Fruit fly (Drosophila melanogaster) whole organism, embryonic: ENCODE measurements around the gene MAPk-Ak2.
A peak's percentile ranks its signal among the peaks of the same experiment; 100 is the strongest.

Source experiments
- CG11560 ChIP-seq: fragments of 200-800 bp; sonication (Bioruptor generic); IDR thresholded peaks from 3 replicates; pipeline ENCODE4 v1.3.6; 2022; ENCODE audit warnings: missing biosample characterization, missing genetic modification characterization
- CG13894 ChIP-seq: fragments of 200-800 bp; sonication (Bioruptor generic); optimal IDR thresholded peaks from 3 replicates; lab custom pipeline; 2018; ENCODE audit warnings: missing biosample characterization, mild to moderate bottlenecking, missing genetic modification characterization, moderate library complexity
- CG15011 ChIP-seq: fragments of 200-800 bp; sonication (Bioruptor generic); optimal IDR thresholded peaks from 3 replicates; lab custom pipeline; 2018; ENCODE audit warnings: missing biosample characterization, mild to moderate bottlenecking, missing genetic modification characterization
- CG15479 ChIP-seq: fragments of 200-800 bp; sonication (Bioruptor generic); optimal IDR thresholded peaks from 3 replicates; lab custom pipeline; 2019; ENCODE audit warnings: missing biosample characterization, mild to moderate bottlenecking, missing genetic modification characterization, moderate library complexity
- CG15601 ChIP-seq: fragments of 200-800 bp; sonication (Bioruptor generic); optimal IDR thresholded peaks from 3 replicates; lab custom pipeline; 2019; ENCODE audit warnings: missing biosample characterization, mild to moderate bottlenecking, missing genetic modification characterization, moderate library complexity
- CG17186 ChIP-seq: fragments of 200-800 bp; sonication (Bioruptor generic); optimal IDR thresholded peaks from 3 replicates; lab custom pipeline; 2017; ENCODE audit warnings: missing biosample characterization, missing genetic modification reagents, missing genetic modification characterization
- CG17912 ChIP-seq: fragments of 200-800 bp; sonication (Bioruptor generic); optimal IDR thresholded peaks from 2 replicates; lab custom pipeline; 2018; ENCODE audit warnings: missing biosample characterization, mild to moderate bottlenecking, missing genetic modification characterization
- CG1792 ChIP-seq: fragments of 200-800 bp; sonication (Bioruptor generic); optimal IDR thresholded peaks from 2 replicates; lab custom pipeline; 2016; ENCODE audit warnings: missing biosample characterization, missing genetic modification characterization
- CG18011 ChIP-seq: fragments of 200-800 bp; sonication (Bioruptor generic); optimal IDR thresholded peaks from 2 replicates; lab custom pipeline; 2017; ENCODE audit warnings: missing biosample characterization, missing genetic modification characterization, mild to moderate bottlenecking, moderate library complexity, missing genotype
- CG2889 ChIP-seq: fragments of 200-800 bp; sonication (Bioruptor generic); IDR thresholded peaks from 3 replicates; pipeline ENCODE4 v1.3.6; 2022; ENCODE audit warnings: missing biosample characterization, missing genetic modification characterization
- CG3838 ChIP-seq: fragments of 200-800 bp; sonication (Bioruptor generic); optimal IDR thresholded peaks from 3 replicates; lab custom pipeline; 2016; ENCODE audit warnings: missing biosample characterization, missing genetic modification characterization
- CG3847 ChIP-seq: fragments of 200-800 bp; sonication (Bioruptor generic); IDR thresholded peaks from 2 replicates; pipeline ENCODE4 v1.3.6; 2022; ENCODE audit warnings: missing biosample characterization, missing genetic modification characterization
- CG42726 ChIP-seq: fragments of 200-800 bp; sonication (Bioruptor generic); IDR thresholded peaks from 2 replicates; pipeline ENCODE4 v1.3.6; 2022; ENCODE audit warnings: missing biosample characterization, missing genetic modification characterization; ENCODE audit not compliant: partially characterized antibody
- CG4282 ChIP-seq: fragments of 200-800 bp; sonication (Bioruptor generic); optimal IDR thresholded peaks from 2 replicates; lab custom pipeline; 2016; ENCODE audit warnings: missing biosample characterization, missing genetic modification characterization
- CG5953 ChIP-seq: fragments of 200-800 bp; sonication (Bioruptor generic); IDR thresholded peaks from 2 replicates; pipeline ENCODE4 v1.3.6; 2022; ENCODE audit warnings: missing biosample characterization, missing genetic modification characterization
- CG6175 ChIP-seq: fragments of 200-800 bp; sonication (Bioruptor generic); IDR thresholded peaks from 3 replicates; pipeline ENCODE4 v1.3.6; 2022; ENCODE audit warnings: missing biosample characterization, missing genetic modification characterization
- CG6654 ChIP-seq: fragments of 200-800 bp; sonication (Bioruptor generic); optimal IDR thresholded peaks from 2 replicates; lab custom pipeline; 2017; ENCODE audit warnings: missing biosample characterization, mild to moderate bottlenecking, missing genetic modification characterization
- CG6689 ChIP-seq: fragments of 200-800 bp; sonication (Bioruptor generic); IDR thresholded peaks from 2 replicates; pipeline ENCODE4 v1.3.6; 2022; ENCODE audit warnings: missing biosample characterization, missing genetic modification characterization
- CG7357 ChIP-seq: fragments of 200-800 bp; sonication (Bioruptor generic); IDR thresholded peaks from 3 replicates; pipeline ENCODE4 v1.3.6; 2022; ENCODE audit warnings: missing biosample characterization, missing genetic modification characterization
- CG8290 ChIP-seq, 3 experiments: fragments of 200-800 bp; sonication (Bioruptor generic); optimal IDR thresholded peaks; 2 replicates each; lab custom pipeline; 2016 to 2019; ENCODE audit warnings: missing biosample characterization in 3 of 3, missing genetic modification characterization in 3 of 3, mild to moderate bottlenecking in 2 of 3, moderate library complexity in 1 of 3
- CG8388 ChIP-seq: fragments of 200-800 bp; sonication (Bioruptor generic); optimal IDR thresholded peaks from 2 replicates; lab custom pipeline; 2019; ENCODE audit warnings: missing biosample characterization, mild to moderate bottlenecking, missing genetic modification characterization, moderate library complexity
- CG8478 ChIP-seq: fragments of >200 bp; optimal IDR thresholded peaks from 2 replicates; lab custom pipeline; 2018
- CHES-1-like ChIP-seq: fragments of 200-800 bp; sonication (Bioruptor generic); optimal IDR thresholded peaks from 2 replicates; lab custom pipeline; 2016; ENCODE audit warnings: missing biosample characterization, missing genetic modification characterization
- Dip3 ChIP-seq: fragments of 200-800 bp; sonication (Bioruptor generic); optimal IDR thresholded peaks from 3 replicates; lab custom pipeline; 2016; ENCODE audit warnings: missing biosample characterization, missing genetic modification characterization
- Gug ChIP-seq: fragments of 200-800 bp; sonication (Bioruptor generic); IDR thresholded peaks from 4 replicates; pipeline ENCODE4 v1.3.6; 2022; ENCODE audit warnings: missing biosample characterization, missing genetic modification characterization
- H15 ChIP-seq: fragments of 200-800 bp; sonication (Bioruptor generic); IDR thresholded peaks from 3 replicates; pipeline ENCODE4 v1.3.6; 2022; ENCODE audit warnings: missing biosample characterization, missing genetic modification characterization
- HLH3B ChIP-seq: fragments of 200-800 bp; sonication (Bioruptor generic); IDR thresholded peaks from 2 replicates; pipeline ENCODE4 v1.3.6; 2022; ENCODE audit warnings: missing biosample characterization, missing genetic modification characterization
- HLH4C ChIP-seq: fragments of 200-800 bp; sonication (Bioruptor generic); IDR thresholded peaks from 3 replicates; pipeline ENCODE4 v1.3.6; 2022; ENCODE audit warnings: missing biosample characterization, missing genetic modification characterization; ENCODE audit not compliant: partially characterized antibody
- Hr39 ChIP-seq: fragments of >200 bp; optimal IDR thresholded peaks from 2 replicates; lab custom pipeline; 2017
- Mad ChIP-seq: fragments of 200-800 bp; sonication (Bioruptor generic); optimal IDR thresholded peaks from 2 replicates; lab custom pipeline; 2016; ENCODE audit warnings: missing biosample characterization, missing genetic modification characterization
- NC2α ChIP-seq: fragments of 200-800 bp; sonication (Bioruptor generic); optimal IDR thresholded peaks from 2 replicates; lab custom pipeline; 2016; ENCODE audit warnings: missing biosample characterization, missing genetic modification characterization
- Poxn ChIP-seq: fragments of 200-800 bp; sonication (Bioruptor generic); IDR thresholded peaks from 2 replicates; pipeline ENCODE4 v1.3.6; 2022; ENCODE audit warnings: missing biosample characterization, missing genetic modification characterization
- Sox100B ChIP-seq: fragments of 200-800 bp; sonication (Bioruptor generic); optimal IDR thresholded peaks from 3 replicates; lab custom pipeline; 2018; ENCODE audit warnings: missing biosample characterization, mild to moderate bottlenecking, missing genetic modification characterization
- TFAM ChIP-seq: fragments of 200-800 bp; sonication (Bioruptor generic); optimal IDR thresholded peaks from 2 replicates; lab custom pipeline; 2017; ENCODE audit warnings: missing biosample characterization, missing genetic modification characterization, inconsistent platforms
- ash1 ChIP-seq: fragments of 200-800 bp; sonication (Bioruptor generic); optimal IDR thresholded peaks from 2 replicates; lab custom pipeline; 2018; ENCODE audit warnings: missing biosample characterization, mild to moderate bottlenecking, missing genetic modification characterization
- danr ChIP-seq: fragments of 200-800 bp; sonication (Bioruptor generic); IDR thresholded peaks from 2 replicates; pipeline ENCODE4 v1.3.6; 2022; ENCODE audit warnings: missing biosample characterization, missing genetic modification characterization
- emc ChIP-seq: fragments of 200-800 bp; sonication (Bioruptor generic); optimal IDR thresholded peaks from 2 replicates; lab custom pipeline; 2016; ENCODE audit warnings: missing biosample characterization, missing genetic modification characterization
- eyg ChIP-seq: fragments of 200-800 bp; sonication (Bioruptor generic); optimal IDR thresholded peaks from 3 replicates; lab custom pipeline; 2016; ENCODE audit warnings: missing biosample characterization, missing genetic modification characterization
- gcm2 ChIP-seq: fragments of 200-800 bp; sonication (Bioruptor generic); optimal IDR thresholded peaks from 2 replicates; lab custom pipeline; 2016; ENCODE audit warnings: missing biosample characterization, missing genetic modification characterization
- grau ChIP-seq: fragments of 200-800 bp; optimal IDR thresholded peaks from 3 replicates; lab custom pipeline; 2019; ENCODE audit warnings: missing biosample characterization, mild to moderate bottlenecking, missing genetic modification characterization, moderate library complexity
- ind ChIP-seq: fragments of 200-800 bp; sonication (Bioruptor generic); optimal IDR thresholded peaks from 3 replicates; lab custom pipeline; 2016; ENCODE audit warnings: missing biosample characterization, missing genetic modification characterization
- ken ChIP-seq: fragments of 200-800 bp; sonication (Bioruptor generic); IDR thresholded peaks from 3 replicates; pipeline ENCODE4 v1.3.6; 2022; ENCODE audit warnings: missing biosample characterization, missing genetic modification characterization
- lov ChIP-seq, 2 experiments: fragments of 200-800 bp in 1 of 2; fragments of >200 bp in 1 of 2; sonication (Bioruptor generic) in 1 of 2; IDR thresholded peaks in 1 of 2; optimal IDR thresholded peaks in 1 of 2; 2 replicates in 1 of 2; 3 replicates in 1 of 2; pipeline versions ENCODE4 v1.3.6 to Lab custom; 2017 to 2022; ENCODE audit warnings: missing biosample characterization in 1 of 2, missing genetic modification characterization in 1 of 2
- p53 ChIP-seq: fragments of 200-800 bp; sonication (Bioruptor generic); optimal IDR thresholded peaks from 2 replicates; lab custom pipeline; 2016; ENCODE audit warnings: missing biosample characterization, missing genetic modification characterization
- prd ChIP-seq, 3 experiments: fragments of >200 bp in 2 of 3; fragments of 200-800 bp in 1 of 3; sonication (Bioruptor generic) in 1 of 3; optimal IDR thresholded peaks in 2 of 3; IDR thresholded peaks in 1 of 3; 2 replicates in 2 of 3; 3 replicates in 1 of 3; pipeline versions ENCODE4 v1.3.6 to Lab custom; 2017 to 2022; ENCODE audit warnings: missing biosample characterization in 1 of 3, missing genetic modification characterization in 1 of 3
- shn ChIP-seq: fragments of 200-800 bp; sonication (Bioruptor generic); optimal IDR thresholded peaks from 3 replicates; lab custom pipeline; 2016; ENCODE audit warnings: missing biosample characterization, missing genetic modification characterization
- tap ChIP-seq: fragments of 200-800 bp; optimal IDR thresholded peaks from 3 replicates; lab custom pipeline; 2019; ENCODE audit warnings: missing biosample characterization, mild to moderate bottlenecking, missing genetic modification characterization, moderate library complexity
- trem ChIP-seq: fragments of 200-800 bp; optimal IDR thresholded peaks from 3 replicates; lab custom pipeline; 2019; ENCODE audit warnings: missing biosample characterization, mild to moderate bottlenecking, missing genetic modification characterization, moderate library complexity
- trh ChIP-seq: fragments of 200-800 bp; sonication (Bioruptor generic); optimal IDR thresholded peaks from 2 replicates; lab custom pipeline; 2016; ENCODE audit warnings: missing biosample characterization, missing genetic modification characterization

MAPk-Ak2 gene

dm6 chrX:5783260-5784040 lies 19.4 kb upstream of the MAPk-Ak2 start (continued):
- TF ChIP-seq lov (optimal IDR thresholded peaks at IDR 0.05; lab: Kevin White, UChicago) (no peak), lov (GFP tag; IDR thresholded peaks at IDR 0.05; lab: Robert Waterston, UW) (no peak), ash1 (no peak), gcm2 (GFP tag; lab: Kevin White, UChicago) (no peak), danr (GFP tag; lab: Robert Waterston, UW) (no peak), eyg (GFP tag; lab: Kevin White, UChicago) (no peak), CG17912 (no peak), Mad (GFP tag; lab: Kevin White, UChicago) (no peak), emc (no peak), Gug (0 out of 4 replicates have a peak, but pooled peaks have one; percentile 19), CG42726 (GFP tag; lab: Robert Waterston, UW) (no peak), Sox100B (no peak), H15 (GFP tag; lab: Robert Waterston, UW) (0 out of 3 replicates have a peak, but pooled peaks have one; percentile 56), grau (peak; percentile 38), CHES-1-like (no peak), CG6689 (GFP tag; lab: Robert Waterston, UW) (peak; percentile 68), CG3847 (no peak), trh (GFP tag; lab: Kevin White, UChicago) (no peak), CG8290 (GFP tag; optimal IDR thresholded peaks at IDR 0.05; lab: Kevin White, UChicago) (no peak), CG8290 (tag; optimal IDR thresholded peaks at IDR 0.05; lab: Kevin White, UChicago) (no peak), CG2889 (GFP tag; lab: Robert Waterston, UW) (no peak), CG8388 (GFP tag; lab: Kevin White, UChicago) (peak; percentile 50), CG8478 (no peak), tap (peak; percentile 1), CG11560 (tag; lab: Robert Waterston, UW) (no peak), CG5953 (GFP tag; lab: Robert Waterston, UW) (no peak), CG3838 (GFP tag; lab: Kevin White, UChicago) (no peak), prd (optimal IDR thresholded peaks at IDR 0.05; lab: Kevin White, UChicago) (no peak), prd (GFP tag; IDR thresholded peaks at IDR 0.05; lab: Robert Waterston, UW) (peak; percentile 55; the same call in 2 of the 3 replicates), ind (GFP tag; lab: Kevin White, UChicago) (peak; percentile 13), ken (GFP tag; lab: Robert Waterston, UW) (peak; percentile 64; the same call in 2 of the 3 replicates), CG15479 (no peak), HLH3B (GFP tag; lab: Robert Waterston, UW) (peak; percentile 45), CG1792 (GFP tag; lab: Kevin White, UChicago) (no peak), CG13894 (tag; lab: Kevin White, UChicago) (no peak), CG6654 (no peak), p53 (GFP tag; lab: Kevin White, UChicago) (no peak), TFAM (GFP tag; lab: Kevin White, UChicago) (no peak), trem (tag; lab: Kevin White, UChicago) (peak; percentile 9), CG7357 (GFP tag; lab: Robert Waterston, UW) (no peak), CG4282 (GFP tag; lab: Kevin White, UChicago) (no peak), Dip3 (no peak), CG15601 (tag; lab: Kevin White, UChicago) (peak; percentile 1), HLH4C (GFP tag; lab: Robert Waterston, UW) (no peak), NC2α (GFP tag; lab: Kevin White, UChicago) (no peak), Poxn (GFP tag; lab: Robert Waterston, UW) (no peak), CG6175 (no peak), Hr39 (lab: Kevin White, UChicago) (no peak), CG17186 (GFP tag; lab: Kevin White, UChicago) (no peak), CG15011 (GFP tag; lab: Kevin White, UChicago) (no peak), CG18011 (GFP tag; lab: Kevin White, UChicago) (no peak), shn (no peak)
